Fruit fly (Drosophila melanogaster) whole organism, embryonic: ENCODE results near the gene Atg5.

Experiments
- Adf1 ChIP-seq: fragments of 200-800 bp; sonication (Bioruptor generic); IDR thresholded peaks from 2 replicates; pipeline ENCODE4 v1.3.6; 2022; ENCODE audit warnings: missing biosample characterization, missing genetic modification characterization
- BEAF-32 ChIP-seq: fragments of 200-800 bp; sonication (Bioruptor generic); optimal IDR thresholded peaks from 3 replicates; lab custom pipeline; 2017; ENCODE audit warnings: missing biosample characterization, missing genetic modification characterization, mild to moderate bottlenecking, moderate library complexity, missing genetic modification reagents
- CG10565 ChIP-seq: fragments of 200-800 bp; sonication (Bioruptor generic); optimal IDR thresholded peaks from 3 replicates; lab custom pipeline; 2016; ENCODE audit warnings: missing biosample characterization, mild to moderate bottlenecking, missing genetic modification characterization
- CG1233 ChIP-seq: fragments of 200-800 bp; sonication (Bioruptor generic); optimal IDR thresholded peaks from 4 replicates; lab custom pipeline; 2018; ENCODE audit warnings: missing biosample characterization, mild to moderate bottlenecking, missing genetic modification characterization
- CG1647 ChIP-seq: fragments of 200-800 bp; sonication (Bioruptor generic); optimal IDR thresholded peaks from 3 replicates; lab custom pipeline; 2016; ENCODE audit warnings: missing biosample characterization, missing genetic modification characterization
- CG16815 ChIP-seq: fragments of 200-800 bp; sonication (Bioruptor generic); optimal IDR thresholded peaks from 3 replicates; lab custom pipeline; 2017; ENCODE audit warnings: missing biosample characterization, mild to moderate bottlenecking, missing genetic modification characterization
- CG17328 ChIP-seq: fragments of 200-800 bp; sonication (Bioruptor generic); IDR thresholded peaks from 2 replicates; pipeline ENCODE4 v1.3.6; 2022; ENCODE audit warnings: missing biosample characterization, missing genetic modification characterization
- CG17359 ChIP-seq: fragments of 200-800 bp; sonication (Bioruptor generic); optimal IDR thresholded peaks from 3 replicates; lab custom pipeline; 2018; ENCODE audit warnings: missing biosample characterization, mild to moderate bottlenecking, missing genetic modification characterization, moderate library complexity
- CG17612 ChIP-seq: fragments of 200-800 bp; sonication (Bioruptor generic); IDR thresholded peaks from 2 replicates; pipeline ENCODE4 v1.3.6; 2022; ENCODE audit warnings: missing biosample characterization, missing genetic modification characterization
- CG17912 ChIP-seq: fragments of 200-800 bp; sonication (Bioruptor generic); optimal IDR thresholded peaks from 2 replicates; lab custom pipeline; 2018; ENCODE audit warnings: missing biosample characterization, mild to moderate bottlenecking, missing genetic modification characterization
- CG18011 ChIP-seq: fragments of 200-800 bp; sonication (Bioruptor generic); optimal IDR thresholded peaks from 2 replicates; lab custom pipeline; 2017; ENCODE audit warnings: missing biosample characterization, missing genetic modification characterization, mild to moderate bottlenecking, moderate library complexity, missing genotype
- CG1832 ChIP-seq: fragments of 200-800 bp; sonication (Bioruptor generic); optimal IDR thresholded peaks from 2 replicates; lab custom pipeline; 2017; ENCODE audit warnings: missing biosample characterization, mild to moderate bottlenecking, missing genetic modification characterization, inconsistent platforms
- CG30403 ChIP-seq: fragments of 200-800 bp; sonication (Bioruptor generic); optimal IDR thresholded peaks from 3 replicates; lab custom pipeline; 2016; ENCODE audit warnings: missing biosample characterization, missing genetic modification characterization
- CG3281 ChIP-seq: fragments of 200-800 bp; sonication (Bioruptor generic); optimal IDR thresholded peaks from 3 replicates; lab custom pipeline; 2017; ENCODE audit warnings: missing biosample characterization, mild to moderate bottlenecking, missing genetic modification characterization
- CG4404 ChIP-seq: fragments of 200-800 bp; sonication (Bioruptor generic); IDR thresholded peaks from 2 replicates; pipeline ENCODE4 v1.3.6; 2022; ENCODE audit warnings: missing biosample characterization, missing genetic modification characterization
- CG6254 ChIP-seq: fragments of 200-800 bp; sonication (Bioruptor generic); optimal IDR thresholded peaks from 3 replicates; lab custom pipeline; 2017; ENCODE audit warnings: mild to moderate bottlenecking, missing biosample characterization, missing genetic modification reagents, missing genetic modification characterization
- CG7786 ChIP-seq: fragments of 200-800 bp; sonication (Bioruptor generic); optimal IDR thresholded peaks from 2 replicates; lab custom pipeline; 2016; ENCODE audit warnings: missing biosample characterization, missing genetic modification characterization
- CG9437 ChIP-seq: fragments of 200-800 bp; sonication (Bioruptor generic); optimal IDR thresholded peaks from 2 replicates; lab custom pipeline; 2018; ENCODE audit warnings: missing biosample characterization, mild to moderate bottlenecking, missing genetic modification characterization
- Doc2 ChIP-seq: fragments of 200-800 bp; sonication (Bioruptor generic); IDR thresholded peaks from 2 replicates; pipeline ENCODE4 v1.3.6; 2022; ENCODE audit warnings: missing biosample characterization, missing genetic modification characterization
- Doc3 ChIP-seq: fragments of 200-800 bp; sonication (Bioruptor generic); IDR thresholded peaks from 3 replicates; pipeline ENCODE4 v1.3.6; 2022; ENCODE audit warnings: missing biosample characterization, missing genetic modification characterization; ENCODE audit not compliant: partially characterized antibody
- Dp ChIP-seq: fragments of 200-800 bp; sonication (Bioruptor generic); optimal IDR thresholded peaks from 2 replicates; lab custom pipeline; 2018; ENCODE audit warnings: missing biosample characterization, mild to moderate bottlenecking, missing genetic modification characterization, moderate library complexity
- Elba2 ChIP-seq: fragments of 200-800 bp; sonication (Bioruptor generic); optimal IDR thresholded peaks from 3 replicates; lab custom pipeline; 2016; ENCODE audit warnings: missing biosample characterization, missing genetic modification characterization
- Ets97D ChIP-seq: fragments of 200-800 bp; sonication (Bioruptor generic); optimal IDR thresholded peaks from 3 replicates; lab custom pipeline; 2016; ENCODE audit warnings: missing biosample characterization, missing genetic modification characterization
- HmgZ ChIP-seq: fragments of 200-800 bp; sonication (Bioruptor generic); optimal IDR thresholded peaks from 2 replicates; lab custom pipeline; 2018; ENCODE audit warnings: missing biosample characterization, mild to moderate bottlenecking, missing genetic modification characterization
- Hr3 ChIP-seq: fragments of 200-800 bp; sonication (Bioruptor generic); optimal IDR thresholded peaks from 3 replicates; lab custom pipeline; 2016; ENCODE audit warnings: missing biosample characterization, missing genetic modification characterization
- NC2α ChIP-seq: fragments of 200-800 bp; sonication (Bioruptor generic); optimal IDR thresholded peaks from 2 replicates; lab custom pipeline; 2016; ENCODE audit warnings: missing biosample characterization, missing genetic modification characterization
- NfI ChIP-seq: fragments of 200-800 bp; sonication (Bioruptor generic); optimal IDR thresholded peaks from 3 replicates; lab custom pipeline; 2018; ENCODE audit warnings: missing biosample characterization, mild to moderate bottlenecking, missing genetic modification characterization, moderate library complexity
- Opbp ChIP-seq: fragments of 200-800 bp; sonication (Bioruptor generic); IDR thresholded peaks from 3 replicates; pipeline ENCODE4 v1.3.6; 2022; ENCODE audit warnings: missing biosample characterization, missing genetic modification characterization; ENCODE audit not compliant: partially characterized antibody
- ap ChIP-seq: fragments of 200-800 bp; sonication (Bioruptor generic); IDR thresholded peaks from 2 replicates; pipeline ENCODE4 v1.3.6; 2022; ENCODE audit warnings: missing biosample characterization, missing genetic modification characterization
- az2 ChIP-seq: fragments of 200-800 bp; sonication (Bioruptor generic); optimal IDR thresholded peaks from 3 replicates; lab custom pipeline; 2016; ENCODE audit warnings: missing biosample characterization, missing genetic modification characterization
- da ChIP-seq: fragments of 200-800 bp; sonication (Bioruptor generic); optimal IDR thresholded peaks from 2 replicates; lab custom pipeline; 2016; ENCODE audit warnings: missing biosample characterization, missing genetic modification characterization
- danr ChIP-seq: fragments of 200-800 bp; sonication (Bioruptor generic); IDR thresholded peaks from 2 replicates; pipeline ENCODE4 v1.3.6; 2022; ENCODE audit warnings: missing biosample characterization, missing genetic modification characterization
- dmrt99B ChIP-seq: fragments of 200-800 bp; sonication (Bioruptor generic); optimal IDR thresholded peaks from 2 replicates; lab custom pipeline; 2018; ENCODE audit warnings: missing biosample characterization, mild to moderate bottlenecking, missing genetic modification characterization, moderate library complexity
- eve ChIP-seq, 2 experiments: fragments of >200 bp; optimal IDR thresholded peaks; 2 replicates each; lab custom pipeline; 2017; ENCODE audit warnings: missing biosample characterization in 2 of 2, missing genetic modification characterization in 2 of 2
- fd3F ChIP-seq: fragments of 200-800 bp; sonication (Bioruptor generic); optimal IDR thresholded peaks from 2 replicates; lab custom pipeline; 2018; ENCODE audit warnings: missing biosample characterization, mild to moderate bottlenecking, missing genetic modification characterization, moderate library complexity
- fd96Cb ChIP-seq: fragments of 200-800 bp; sonication (Bioruptor generic); optimal IDR thresholded peaks from 2 replicates; lab custom pipeline; 2018; ENCODE audit warnings: missing biosample characterization, mild to moderate bottlenecking, missing genetic modification characterization, moderate library complexity
- gfzf ChIP-seq: fragments of 200-800 bp; sonication (Bioruptor generic); optimal IDR thresholded peaks from 2 replicates; lab custom pipeline; 2016; ENCODE audit warnings: missing biosample characterization, mild to moderate bottlenecking, missing genetic modification characterization, moderate library complexity
- her ChIP-seq: fragments of 200-800 bp; sonication (Bioruptor generic); optimal IDR thresholded peaks from 2 replicates; lab custom pipeline; 2016; ENCODE audit warnings: missing biosample characterization, missing genetic modification characterization
- hkb ChIP-seq, 2 experiments: fragments of 200-800 bp in 1 of 2; fragments of >200 bp in 1 of 2; sonication (Bioruptor generic) in 1 of 2; IDR thresholded peaks in 1 of 2; optimal IDR thresholded peaks in 1 of 2; 2 replicates each; pipeline versions ENCODE4 v1.3.6 to Lab custom; 2017 to 2022; ENCODE audit warnings: missing biosample characterization in 1 of 2, missing genetic modification characterization in 1 of 2
- kah ChIP-seq: fragments of 200-800 bp; sonication (Bioruptor generic); optimal IDR thresholded peaks from 2 replicates; lab custom pipeline; 2018; ENCODE audit warnings: missing biosample characterization, mild to moderate bottlenecking, missing genetic modification characterization
- lab ChIP-seq: fragments of 200-800 bp; sonication (Bioruptor generic); optimal IDR thresholded peaks from 3 replicates; lab custom pipeline; 2017; ENCODE audit warnings: missing biosample characterization, missing genetic modification characterization, mild to moderate bottlenecking, moderate library complexity, missing genetic modification reagents
- maf-S ChIP-seq: fragments of 200-800 bp; sonication (Bioruptor generic); optimal IDR thresholded peaks from 2 replicates; lab custom pipeline; 2016; ENCODE audit warnings: missing biosample characterization, missing genetic modification characterization
- p53 ChIP-seq: fragments of 200-800 bp; sonication (Bioruptor generic); optimal IDR thresholded peaks from 2 replicates; lab custom pipeline; 2016; ENCODE audit warnings: missing biosample characterization, missing genetic modification characterization
- rib ChIP-seq: fragments of 200-800 bp; sonication (Bioruptor generic); IDR thresholded peaks from 2 replicates; pipeline ENCODE4 v1.3.6; 2022; ENCODE audit warnings: missing biosample characterization, missing genetic modification characterization
- sens ChIP-seq: fragments of 200-800 bp; sonication (Bioruptor generic); peaks from one replicate; lab custom pipeline; 2016; ENCODE audit warnings: missing biosample characterization, missing genetic modification characterization
- tap ChIP-seq: fragments of 200-800 bp; optimal IDR thresholded peaks from 3 replicates; lab custom pipeline; 2019; ENCODE audit warnings: missing biosample characterization, mild to moderate bottlenecking, missing genetic modification characterization, moderate library complexity
- ttk ChIP-seq: fragments of 200-800 bp; sonication (Bioruptor generic); IDR thresholded peaks from 2 replicates; pipeline ENCODE4 v2.1.2; 2022; ENCODE audit warnings: missing biosample characterization, missing genetic modification characterization
- zf30C ChIP-seq: fragments of 200-800 bp; sonication (Bioruptor generic); optimal IDR thresholded peaks from 3 replicates; lab custom pipeline; 2018; ENCODE audit warnings: missing biosample characterization, mild to moderate bottlenecking, missing genetic modification characterization
- zfh2 ChIP-seq: fragments of 200-800 bp; sonication (Bioruptor generic); optimal IDR thresholded peaks from 2 replicates; lab custom pipeline; 2016; ENCODE audit warnings: missing biosample characterization, missing genetic modification characterization

Atg5 gene

dm6 chrX:7293133-7293873, 30.3 kb downstream of the Atg5 start (continued):
- peak; percentile 45 for TF ChIP-seq HmgZ (tag; lab: Kevin White, UChicago)
- TF ChIP-seq Doc2 = no peak
- TF ChIP-seq CG7786 (GFP tag; lab: Kevin White, UChicago) = peak; percentile 76
- peak; percentile 84 for TF ChIP-seq ap (GFP tag; lab: Robert Waterston, UW)
- no peak for TF ChIP-seq gfzf (GFP tag; lab: Kevin White, UChicago)
- TF ChIP-seq her = peak; percentile 63
- peak; percentile 79 for TF ChIP-seq danr (GFP tag; lab: Robert Waterston, UW)
- peak; percentile 63 for TF ChIP-seq CG17912 (GFP tag; lab: Kevin White, UChicago)
- TF ChIP-seq CG17328 (GFP tag; lab: Robert Waterston, UW) = peak; percentile 91
- TF ChIP-seq hkb (optimal IDR thresholded peaks at IDR 0.05; lab: Kevin White, UChicago) = no peak
- TF ChIP-seq hkb (GFP tag; IDR thresholded peaks at IDR 0.05; lab: Robert Waterston, UW) = peak; percentile 76
- TF ChIP-seq da (GFP tag; lab: Kevin White, UChicago) = peak; percentile 10
- peak; percentile 56 for TF ChIP-seq lab (GFP tag; lab: Kevin White, UChicago)
- TF ChIP-seq Hr3 (GFP tag; lab: Kevin White, UChicago) = peak; percentile 61
- no peak for TF ChIP-seq Dp (GFP tag; lab: Kevin White, UChicago)
- TF ChIP-seq CG16815 = peak; percentile 76
- TF ChIP-seq kah (GFP tag; lab: Kevin White, UChicago) = peak; percentile 46
- no peak for TF ChIP-seq Opbp (GFP tag; lab: Robert Waterston, UW)
- TF ChIP-seq ttk = peak; percentile 86
- peak; percentile 73 for TF ChIP-seq CG10565 (GFP tag; lab: Kevin White, UChicago)
- TF ChIP-seq CG18011 (GFP tag; lab: Kevin White, UChicago) = no peak
- TF ChIP-seq Adf1 (GFP tag; lab: Robert Waterston, UW) = no peak
- TF ChIP-seq zf30C (GFP tag; lab: Kevin White, UChicago) = peak; percentile 95
- peak; percentile 33 for TF ChIP-seq Ets97D
- TF ChIP-seq CG3281 (GFP tag; lab: Kevin White, UChicago) = no peak
- no peak for TF ChIP-seq CG1832
- TF ChIP-seq maf-S (GFP tag; lab: Kevin White, UChicago) = peak; percentile 60
- peak; percentile 88 for TF ChIP-seq CG17359 (tag; lab: Kevin White, UChicago)
- peak; percentile 98 for TF ChIP-seq sens
- peak; percentile 63 for TF ChIP-seq CG9437 (GFP tag; lab: Kevin White, UChicago)
- TF ChIP-seq CG1647 (GFP tag; lab: Kevin White, UChicago) = peak; percentile 72
- TF ChIP-seq CG4404 (GFP tag; lab: Robert Waterston, UW) = peak; percentile 87
- peak; percentile 69 for TF ChIP-seq CG17612 (GFP tag; lab: Robert Waterston, UW)
- peak; percentile 74 for TF ChIP-seq NfI
- peak; percentile 73 for TF ChIP-seq CG6254 (GFP tag; lab: Kevin White, UChicago)
- TF ChIP-seq CG1233 (GFP tag; lab: Kevin White, UChicago) = peak; percentile 69
- peak; percentile 37 for TF ChIP-seq p53 (GFP tag; lab: Kevin White, UChicago)
- peak; percentile 76 for TF ChIP-seq az2 (GFP tag; lab: Kevin White, UChicago)
- peak; percentile 90 for TF ChIP-seq fd96Cb (tag; lab: Kevin White, UChicago)
- peak; percentile 6 for TF ChIP-seq zfh2 (GFP tag; lab: Kevin White, UChicago)
- TF ChIP-seq eve (GFP tag; optimal IDR thresholded peaks at IDR 0.05; lab: Kevin White, UChicago) = peak; percentile 42 to 91
- peak; percentile 24 for TF ChIP-seq fd3F
- peak; percentile 86 for TF ChIP-seq dmrt99B (tag; lab: Kevin White, UChicago)
- peak; percentile 85 for TF ChIP-seq tap (tag; lab: Kevin White, UChicago)
- TF ChIP-seq CG30403 = peak; percentile 77
- peak; percentile 22 for TF ChIP-seq Elba2 (GFP tag; lab: Kevin White, UChicago)
- TF ChIP-seq BEAF-32 (GFP tag; lab: Kevin White, UChicago) = no peak
- TF ChIP-seq NC2α (GFP tag; lab: Kevin White, UChicago) = peak; percentile 73
- no peak for TF ChIP-seq Doc3 (GFP tag; lab: Robert Waterston, UW)
- TF ChIP-seq rib = no peak
